Worm (Caenorhabditis elegans) whole organism, L2 larva: ENCODE data around the gene wip-1.

Source experiments
- ama-1 ChIP-seq: fragments of 150-350 bp; optimal IDR thresholded peaks from 2 replicates; lab custom pipeline; 2018; ENCODE audit warnings: inconsistent platforms
- snpc-4 ChIP-seq: fragments of 150-350 bp; optimal IDR thresholded peaks from 2 replicates; lab custom pipeline; 2014; ENCODE audit warnings: missing biosample characterization, missing genetic modification characterization

DNA sequence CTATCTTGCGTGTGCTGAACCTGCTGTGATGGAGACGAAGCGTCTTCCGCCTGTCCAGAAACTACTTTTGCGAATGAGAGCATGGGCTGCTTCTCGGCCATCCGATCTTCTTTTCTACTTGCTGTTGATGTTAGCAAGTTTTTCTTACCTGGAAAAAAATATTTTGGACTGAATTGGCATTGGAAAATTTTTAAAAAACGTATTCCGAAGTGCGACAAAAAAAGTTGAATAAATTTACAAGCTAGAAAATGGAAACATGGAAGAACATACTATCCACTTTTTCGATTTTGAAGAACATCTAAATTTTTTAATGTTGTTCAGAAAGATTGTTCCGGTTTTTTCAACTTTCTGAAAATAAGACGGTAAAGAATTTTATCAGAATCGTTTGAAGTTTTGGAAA is 889 bp upstream of the wip-1 start, which contains the start of gene larp-1:
- TF ChIP-seq ama-1 (lab: Kevin White, UChicago) (no peak), snpc-4 (tag; lab: Kevin White, UChicago) (no peak)
